Fruit fly (Drosophila melanogaster) whole organism, embryonic: ENCODE measurements around the gene Spec2.

Experiments
- Atf3 ChIP-seq: fragments of 200-800 bp; sonication (Bioruptor generic); optimal IDR thresholded peaks from 3 replicates; lab custom pipeline; 2016; ENCODE audit warnings: missing biosample characterization, missing genetic modification characterization
- CG10147 ChIP-seq: fragments of 200-800 bp; sonication (Bioruptor generic); optimal IDR thresholded peaks from 2 replicates; lab custom pipeline; 2019; ENCODE audit warnings: missing biosample characterization, mild to moderate bottlenecking, missing genetic modification characterization, moderate library complexity
- CG10959 ChIP-seq: fragments of 200-800 bp; sonication (Bioruptor generic); IDR thresholded peaks from 2 replicates; pipeline ENCODE4 v1.3.6; 2022; ENCODE audit warnings: missing biosample characterization, missing genetic modification characterization
- CG11085 ChIP-seq: fragments of 200-800 bp; sonication (Bioruptor generic); IDR thresholded peaks from 2 replicates; pipeline ENCODE4 v1.3.6; 2022; ENCODE audit warnings: missing biosample characterization, missing genetic modification characterization
- CG12155 ChIP-seq: fragments of 200-800 bp; sonication (Bioruptor generic); optimal IDR thresholded peaks from 3 replicates; lab custom pipeline; 2016; ENCODE audit warnings: missing biosample characterization, missing genetic modification characterization
- CG17829 ChIP-seq: fragments of 200-800 bp; optimal IDR thresholded peaks from 2 replicates; lab custom pipeline; 2019; ENCODE audit warnings: missing biosample characterization, mild to moderate bottlenecking, missing genetic modification characterization, moderate library complexity
- CG2678 ChIP-seq: fragments of 200-800 bp; sonication (Bioruptor generic); optimal IDR thresholded peaks from 3 replicates; lab custom pipeline; 2019; ENCODE audit warnings: missing biosample characterization, mild to moderate bottlenecking, missing genetic modification characterization, moderate library complexity
- CG31441 ChIP-seq: fragments of 200-800 bp; sonication (Bioruptor generic); IDR thresholded peaks from 2 replicates; pipeline ENCODE4 v1.3.6; 2022; ENCODE audit warnings: missing biosample characterization, missing genetic modification characterization
- CG4328 ChIP-seq: fragments of 200-800 bp; sonication (Bioruptor generic); optimal IDR thresholded peaks from 3 replicates; lab custom pipeline; 2017; ENCODE audit warnings: missing biosample characterization, missing genetic modification reagents, missing genetic modification characterization
- Dip3 ChIP-seq: fragments of 200-800 bp; sonication (Bioruptor generic); optimal IDR thresholded peaks from 3 replicates; lab custom pipeline; 2016; ENCODE audit warnings: missing biosample characterization, missing genetic modification characterization
- Doc3 ChIP-seq: fragments of 200-800 bp; sonication (Bioruptor generic); IDR thresholded peaks from 3 replicates; pipeline ENCODE4 v1.3.6; 2022; ENCODE audit warnings: missing biosample characterization, missing genetic modification characterization; ENCODE audit not compliant: partially characterized antibody
- Ets65A ChIP-seq: fragments of 200-800 bp; sonication (Bioruptor generic); peaks from one replicate; lab custom pipeline; 2016; ENCODE audit warnings: missing biosample characterization, missing genetic modification characterization
- Hmr ChIP-seq: fragments of 200-800 bp; sonication (Bioruptor generic); optimal IDR thresholded peaks from 3 replicates; lab custom pipeline; 2017; ENCODE audit warnings: mild to moderate bottlenecking, missing biosample characterization, missing genetic modification reagents, missing genetic modification characterization
- Hr51 ChIP-seq, 2 experiments: fragments of 200-800 bp; sonication (Bioruptor generic); optimal IDR thresholded peaks; 2 replicates in 1 of 2; 3 replicates in 1 of 2; lab custom pipeline; 2016 to 2018; ENCODE audit warnings: missing biosample characterization in 2 of 2, missing genetic modification characterization in 2 of 2, mild to moderate bottlenecking in 1 of 2, moderate library complexity in 1 of 2
- Kr ChIP-seq: fragments of 200-800 bp; sonication (Bioruptor generic); optimal IDR thresholded peaks from 2 replicates; lab custom pipeline; 2017; ENCODE audit warnings: missing biosample characterization, mild to moderate bottlenecking, missing genetic modification characterization
- NC2β ChIP-seq: fragments of 200-800 bp; sonication (Bioruptor generic); optimal IDR thresholded peaks from 2 replicates; lab custom pipeline; 2016; ENCODE audit warnings: missing biosample characterization, missing genetic modification characterization
- Nf-YA ChIP-seq: fragments of 200-800 bp; sonication (Bioruptor generic); IDR thresholded peaks from 2 replicates; pipeline ENCODE4 v1.3.6; 2022; ENCODE audit warnings: missing biosample characterization, missing genetic modification characterization
- Opbp ChIP-seq: fragments of 200-800 bp; sonication (Bioruptor generic); IDR thresholded peaks from 3 replicates; pipeline ENCODE4 v1.3.6; 2022; ENCODE audit warnings: missing biosample characterization, missing genetic modification characterization; ENCODE audit not compliant: partially characterized antibody
- Optix ChIP-seq: fragments of 200-800 bp; sonication (Bioruptor generic); IDR thresholded peaks from 3 replicates; pipeline ENCODE4 v1.3.6; 2022; ENCODE audit warnings: missing biosample characterization, missing genetic modification characterization
- Pdp1 ChIP-seq, 2 experiments: fragments of 200-800 bp; sonication (Bioruptor generic); optimal IDR thresholded peaks; 3 replicates each; lab custom pipeline; 2016; ENCODE audit warnings: missing biosample characterization in 2 of 2, missing genetic modification characterization in 2 of 2, mild to moderate bottlenecking in 1 of 2, moderate library complexity in 1 of 2
- Ravus ChIP-seq: fragments of 200-800 bp; sonication (Bioruptor generic); IDR thresholded peaks from 2 replicates; pipeline ENCODE4 v1.3.6; 2022; ENCODE audit warnings: missing biosample characterization, missing genetic modification characterization
- Ssrp ChIP-seq: fragments of 200-800 bp; sonication (Bioruptor generic); optimal IDR thresholded peaks from 2 replicates; lab custom pipeline; 2018; ENCODE audit warnings: missing biosample characterization, mild to moderate bottlenecking, missing genetic modification characterization, moderate library complexity
- ab ChIP-seq: fragments of 200-800 bp; sonication (Bioruptor generic); optimal IDR thresholded peaks from 2 replicates; lab custom pipeline; 2016; ENCODE audit warnings: missing biosample characterization, missing genetic modification characterization
- bab2 ChIP-seq: fragments of 200-800 bp; sonication (Bioruptor generic); optimal IDR thresholded peaks from 2 replicates; lab custom pipeline; 2016; ENCODE audit warnings: missing biosample characterization, missing genetic modification characterization
- bsh ChIP-seq, 2 experiments: fragments of 200-800 bp; sonication (Bioruptor generic); optimal IDR thresholded peaks; 2 replicates each; lab custom pipeline; 2017 to 2018; ENCODE audit warnings: mild to moderate bottlenecking in 2 of 2, missing biosample characterization in 2 of 2, missing genetic modification characterization in 2 of 2, moderate library complexity in 1 of 2
- btn ChIP-seq: fragments of 200-800 bp; sonication (Bioruptor generic); optimal IDR thresholded peaks from 2 replicates; lab custom pipeline; 2016; ENCODE audit warnings: missing biosample characterization, missing genetic modification characterization
- chif ChIP-seq, 2 experiments: fragments of 200-800 bp; sonication (Bioruptor generic); optimal IDR thresholded peaks; 3 replicates each; lab custom pipeline; 2016; ENCODE audit warnings: missing biosample characterization in 2 of 2, missing genetic modification characterization in 2 of 2
- chm ChIP-seq: fragments of 200-800 bp; sonication (Bioruptor generic); IDR thresholded peaks from 2 replicates; pipeline ENCODE4 v1.3.6; 2022; ENCODE audit warnings: missing biosample characterization, missing genetic modification characterization
- exex ChIP-seq: fragments of 200-800 bp; sonication (Bioruptor generic); optimal IDR thresholded peaks from 4 replicates; lab custom pipeline; 2018; ENCODE audit warnings: missing biosample characterization, mild to moderate bottlenecking, missing genetic modification characterization, moderate library complexity
- ftz-f1 ChIP-seq: fragments of 200-800 bp; sonication (Bioruptor generic); optimal IDR thresholded peaks from 2 replicates; lab custom pipeline; 2016; ENCODE audit warnings: missing biosample characterization, missing genetic modification characterization
- gem ChIP-seq: fragments of 200-800 bp; sonication (Bioruptor generic); optimal IDR thresholded peaks from 2 replicates; lab custom pipeline; 2019; ENCODE audit warnings: missing biosample characterization, mild to moderate bottlenecking, missing genetic modification characterization, moderate library complexity
- jumu ChIP-seq: fragments of 200-800 bp; sonication (Bioruptor generic); optimal IDR thresholded peaks from 3 replicates; lab custom pipeline; 2016; ENCODE audit warnings: missing biosample characterization, missing genetic modification characterization
- klu ChIP-seq: fragments of 200-800 bp; sonication (Bioruptor generic); IDR thresholded peaks from 2 replicates; pipeline ENCODE4 v1.3.6; 2022; ENCODE audit warnings: missing biosample characterization, missing genetic modification characterization
- kni ChIP-seq: fragments of 200-800 bp; sonication (Bioruptor generic); optimal IDR thresholded peaks from 3 replicates; lab custom pipeline; 2017; ENCODE audit warnings: mild to moderate bottlenecking, missing biosample characterization, missing genetic modification reagents, missing genetic modification characterization
- luna ChIP-seq: fragments of 200-800 bp; sonication (Bioruptor generic); optimal IDR thresholded peaks from 2 replicates; lab custom pipeline; 2016; ENCODE audit warnings: missing biosample characterization, missing genetic modification characterization
- nerfin-1 ChIP-seq: fragments of 200-800 bp; sonication (Bioruptor generic); optimal IDR thresholded peaks from 3 replicates; lab custom pipeline; 2019; ENCODE audit warnings: missing biosample characterization, mild to moderate bottlenecking, missing genetic modification characterization, moderate library complexity
- p53 ChIP-seq: fragments of 200-800 bp; sonication (Bioruptor generic); optimal IDR thresholded peaks from 2 replicates; lab custom pipeline; 2016; ENCODE audit warnings: missing biosample characterization, missing genetic modification characterization
- rib ChIP-seq: fragments of 200-800 bp; sonication (Bioruptor generic); IDR thresholded peaks from 2 replicates; pipeline ENCODE4 v1.3.6; 2022; ENCODE audit warnings: missing biosample characterization, missing genetic modification characterization
- run ChIP-seq: fragments of 200-800 bp; sonication (Bioruptor generic); optimal IDR thresholded peaks from 3 replicates; lab custom pipeline; 2018; ENCODE audit warnings: missing biosample characterization, mild to moderate bottlenecking, missing genetic modification characterization
- schlank ChIP-seq: fragments of 200-800 bp; sonication (Bioruptor generic); optimal IDR thresholded peaks from 2 replicates; lab custom pipeline; 2018; ENCODE audit warnings: missing biosample characterization, mild to moderate bottlenecking, missing genetic modification characterization
- shn ChIP-seq: fragments of 200-800 bp; sonication (Bioruptor generic); optimal IDR thresholded peaks from 3 replicates; lab custom pipeline; 2016; ENCODE audit warnings: missing biosample characterization, missing genetic modification characterization
- sim ChIP-seq: fragments of 200-800 bp; sonication (Bioruptor generic); IDR thresholded peaks from 2 replicates; pipeline ENCODE4 v1.3.6; 2022; ENCODE audit warnings: missing biosample characterization, missing genetic modification characterization
- sima ChIP-seq: fragments of 200-800 bp; sonication (Bioruptor generic); optimal IDR thresholded peaks from 2 replicates; lab custom pipeline; 2016; ENCODE audit warnings: missing biosample characterization, missing genetic modification characterization
- sisA ChIP-seq: fragments of 200-800 bp; sonication (Bioruptor generic); IDR thresholded peaks from 2 replicates; pipeline ENCODE4 v1.3.6; 2022; ENCODE audit warnings: missing biosample characterization, missing genetic modification characterization
- slou ChIP-seq: fragments of 200-800 bp; sonication (Bioruptor generic); optimal IDR thresholded peaks from 3 replicates; lab custom pipeline; 2016; ENCODE audit warnings: missing biosample characterization, missing genetic modification characterization
- sr ChIP-seq: fragments of 200-800 bp; sonication (Bioruptor generic); IDR thresholded peaks from 3 replicates; pipeline ENCODE4 v1.3.6; 2022; ENCODE audit warnings: missing biosample characterization, missing genetic modification characterization
- sug ChIP-seq: fragments of 200-800 bp; optimal IDR thresholded peaks from 2 replicates; lab custom pipeline; 2019; ENCODE audit warnings: missing biosample characterization, mild to moderate bottlenecking, missing genetic modification characterization, moderate library complexity
- tgo ChIP-seq: fragments of 200-800 bp; sonication (Bioruptor generic); IDR thresholded peaks from 3 replicates; pipeline ENCODE4 v1.3.6; 2022; ENCODE audit warnings: missing biosample characterization, missing genetic modification characterization
- tna ChIP-seq: fragments of 200-800 bp; sonication (Bioruptor generic); IDR thresholded peaks from 2 replicates; pipeline ENCODE4 v1.3.6; 2022; ENCODE audit warnings: missing biosample characterization, missing genetic modification characterization; ENCODE audit not compliant: partially characterized antibody
- usp ChIP-seq: fragments of >200 bp; optimal IDR thresholded peaks from 2 replicates; lab custom pipeline; 2017; ENCODE audit warnings: missing biosample characterization, missing genetic modification characterization
- wdn ChIP-seq: fragments of 200-800 bp; sonication (Bioruptor generic); IDR thresholded peaks from 2 replicates; pipeline ENCODE4 v1.3.6; 2022; ENCODE audit warnings: missing biosample characterization, missing genetic modification characterization
- wor ChIP-seq: fragments of 200-800 bp; sonication (Bioruptor generic); IDR thresholded peaks from 2 replicates; pipeline ENCODE4 v1.3.6; 2022; ENCODE audit warnings: missing biosample characterization, missing genetic modification characterization

The Spec2 gene

DNA sequence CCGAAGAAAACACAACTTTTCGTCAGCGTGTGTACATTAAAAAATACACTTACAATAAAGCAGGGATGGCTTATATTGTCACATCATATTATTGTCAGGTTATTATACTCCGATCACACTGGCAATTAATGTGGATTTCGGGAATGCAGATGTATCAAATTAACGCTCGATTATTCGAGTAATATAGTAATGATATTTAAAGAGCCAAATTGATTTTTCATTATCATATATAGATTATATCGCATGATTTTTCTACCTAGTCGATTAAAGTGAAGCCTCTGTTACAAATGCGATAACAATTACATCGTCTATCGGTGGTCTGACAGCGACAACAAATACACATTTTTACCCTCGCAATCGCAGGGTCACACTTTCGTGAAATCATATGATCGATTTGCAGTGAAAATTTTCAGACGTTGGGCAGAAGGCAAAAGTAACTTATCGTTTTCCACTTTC is 32.5 kb downstream of the Spec2 start, which contains the start of the genes noi and Vha26 (continued):
- TF ChIP-seq bsh (GFP tag; optimal IDR thresholded peaks at IDR 0.05; lab: Kevin White, UChicago), result peak in 1 of 2 experiments; percentile 30
- no peak for TF ChIP-seq run (tag; lab: Kevin White, UChicago)
- TF ChIP-seq Nf-YA, result no peak
- peak; percentile 10 for TF ChIP-seq slou (GFP tag; lab: Kevin White, UChicago)
- TF ChIP-seq ftz-f1 (GFP tag; lab: Kevin White, UChicago), result peak; percentile 12
- TF ChIP-seq exex (tag; lab: Kevin White, UChicago), result no peak
- no peak for TF ChIP-seq rib
- no peak for TF ChIP-seq wdn (GFP tag; lab: Robert Waterston, UW)
- TF ChIP-seq gem (tag; lab: Kevin White, UChicago), result no peak
- no peak for TF ChIP-seq sim (GFP tag; lab: Robert Waterston, UW)
- no peak for TF ChIP-seq Optix (GFP tag; lab: Robert Waterston, UW)
- no peak for TF ChIP-seq tgo (GFP tag; lab: Robert Waterston, UW)
- TF ChIP-seq jumu (GFP tag; lab: Kevin White, UChicago), result peak; percentile 6
- peak; percentile 93 for TF ChIP-seq Ets65A (GFP tag; lab: Kevin White, UChicago)
- peak; percentile 31; the same call in 1 of the 2 replicates for TF ChIP-seq sisA (GFP tag; lab: Robert Waterston, UW)
- peak; percentile 46; the same call in 2 of the 3 replicates for TF ChIP-seq Doc3
- TF ChIP-seq ab (GFP tag; lab: Kevin White, UChicago), result no peak
- no peak for TF ChIP-seq chif (GFP tag; optimal IDR thresholded peaks at IDR 0.05; lab: Kevin White, UChicago)
- TF ChIP-seq bab2 (GFP tag; lab: Kevin White, UChicago), result peak; percentile 10
- no peak for TF ChIP-seq CG10959 (GFP tag; lab: Robert Waterston, UW)
- TF ChIP-seq sr, result no peak
- TF ChIP-seq Hmr, result no peak
- TF ChIP-seq CG12155 (GFP tag; lab: Kevin White, UChicago), result peak; percentile 42
- no peak for TF ChIP-seq Ssrp (tag; lab: Kevin White, UChicago)
- TF ChIP-seq Atf3 (GFP tag; lab: Kevin White, UChicago), result no peak
- TF ChIP-seq Hr51 (GFP tag; optimal IDR thresholded peaks at IDR 0.05; lab: Kevin White, UChicago), result peak in 1 of 2 experiments; percentile 48
- no peak for TF ChIP-seq kni
- no peak for TF ChIP-seq CG10147 (GFP tag; lab: Kevin White, UChicago)
- peak; percentile 20 for TF ChIP-seq shn
- TF ChIP-seq Opbp (GFP tag; lab: Robert Waterston, UW), result no peak; the same call in 2 of the 3 replicates
- TF ChIP-seq Pdp1 (GFP tag; optimal IDR thresholded peaks at IDR 0.05; lab: Kevin White, UChicago), result peak; percentile 4 to 43
- no peak; the same call in 1 of the 2 replicates for TF ChIP-seq klu (GFP tag; lab: Robert Waterston, UW)
- peak; percentile 15 for TF ChIP-seq nerfin-1 (tag; lab: Kevin White, UChicago)
- no peak for TF ChIP-seq schlank (tag; lab: Kevin White, UChicago)
- TF ChIP-seq chm, result no peak
- no peak for TF ChIP-seq p53 (GFP tag; lab: Kevin White, UChicago)
- TF ChIP-seq CG31441 (GFP tag; lab: Robert Waterston, UW), result no peak; the same call in 1 of the 2 replicates
- TF ChIP-seq btn (GFP tag; lab: Kevin White, UChicago), result no peak
- TF ChIP-seq sima, result no peak
- no peak for TF ChIP-seq luna (GFP tag; lab: Kevin White, UChicago)
- no peak for TF ChIP-seq CG2678 (tag; lab: Kevin White, UChicago)
- TF ChIP-seq Kr (GFP tag; lab: Kevin White, UChicago), result no peak
- TF ChIP-seq CG17829 (tag; lab: Kevin White, UChicago), result peak; percentile 73
- TF ChIP-seq sug, result peak; percentile 63
- peak; percentile 29 for TF ChIP-seq Dip3 (GFP tag; lab: Kevin White, UChicago)
- TF ChIP-seq CG11085 (GFP tag; lab: Robert Waterston, UW), result no peak
- no peak for TF ChIP-seq tna (GFP tag; lab: Robert Waterston, UW)
- TF ChIP-seq usp, result no peak
- no peak for TF ChIP-seq wor (GFP tag; lab: Robert Waterston, UW)
- TF ChIP-seq CG4328 (GFP tag; lab: Kevin White, UChicago), result no peak
- TF ChIP-seq Ravus (GFP tag; lab: Robert Waterston, UW), result no peak
- no peak for TF ChIP-seq NC2β (GFP tag; lab: Kevin White, UChicago)
